Worm (Caenorhabditis elegans): ENCODE measurements around the gene str-178.

ce11 chrV:12749558-12749957, 33.2 kb upstream of the str-178 start:
- TF ChIP-seq unc-130 (GFP tag; optimal IDR thresholded peaks at IDR 0.05) (no peak), xnd-1 (tag; optimal IDR thresholded peaks at IDR 0.05) (no peak), tbx-9 (tag; optimal IDR thresholded peaks at IDR 0.05; ENCODE audit: borderline replicate concordance) (no peak), pha-4 (tag; optimal IDR thresholded peaks at IDR 0.05) (no peak), ztf-26 (tag; optimal IDR thresholded peaks at IDR 0.05) (no peak), snpc-4 (GFP tag; optimal IDR thresholded peaks at IDR 0.05) (no peak), snpc-4 (tag; optimal IDR thresholded peaks at IDR 0.05) (no peak), nfya-2 (GFP tag; IDR thresholded peaks at IDR 0.05) (no peak), snpc-1.3 (tag; optimal IDR thresholded peaks at IDR 0.05; ENCODE audit: insufficient read depth) (no peak)

Measured in whole organism, young adult.